Worm (Caenorhabditis elegans) whole organism, dauer: Measurements from ENCODE around the gene pqn-18.

ENCODE experiments used
- unc-62 ChIP-seq: sonication (generic microtip); optimal IDR thresholded peaks from 2 replicates; lab custom pipeline; 2017; ENCODE audit warnings: missing biosample characterization, missing genetic modification reagents, missing genetic modification characterization

The pqn-18 gene

ce11 chrX:12889837-12890449, 17.7 kb upstream of the pqn-18 start:
- no peak for TF ChIP-seq unc-62 (GFP tag; lab: Kevin White, UChicago)

ce11 chrX:12899140-12899888, 8.3 kb upstream of the pqn-18 start:
- TF ChIP-seq unc-62 (GFP tag; lab: Kevin White, UChicago): no peak

ce11 chrX:12902057-12902652, 5.5 kb upstream of the pqn-18 start:
- TF ChIP-seq unc-62 (GFP tag; lab: Kevin White, UChicago): no peak

- no peak for TF ChIP-seq unc-62 (GFP tag; lab: Kevin White, UChicago)
Measured at ce11 chrX:12903810-12904209, 3.8 kb upstream of the pqn-18 start.

ce11 chrX:12908715-12909114, 1.1 kb downstream of the pqn-18 start:
- no peak for TF ChIP-seq unc-62 (GFP tag; lab: Kevin White, UChicago)

- TF ChIP-seq unc-62 (GFP tag; lab: Kevin White, UChicago): no peak
Measured at ce11 chrX:12909910-12910309, 2.3 kb downstream of the pqn-18 start.

- TF ChIP-seq unc-62 (GFP tag; lab: Kevin White, UChicago): no peak
Measured at ce11 chrX:12911235-12911634, 3.6 kb downstream of the pqn-18 start.

ce11 chrX:12912435-12912834, 4.8 kb downstream of the pqn-18 start:
- TF ChIP-seq unc-62 (GFP tag; lab: Kevin White, UChicago): no peak

- no peak for TF ChIP-seq unc-62 (GFP tag; lab: Kevin White, UChicago)
Measured at ce11 chrX:12913398-12914071, 5.9 kb downstream of the pqn-18 start.

ce11 chrX:12914209-12914608, 6.6 kb downstream of the pqn-18 start:
- TF ChIP-seq unc-62 (GFP tag; lab: Kevin White, UChicago): no peak

- no peak for TF ChIP-seq unc-62 (GFP tag; lab: Kevin White, UChicago)
Measured at ce11 chrX:12915058-12915457, 7.4 kb downstream of the pqn-18 start.

ce11 chrX:12915693-12916092, 8.1 kb downstream of the pqn-18 start:
- no peak for TF ChIP-seq unc-62 (GFP tag; lab: Kevin White, UChicago)

- no peak for TF ChIP-seq unc-62 (GFP tag; lab: Kevin White, UChicago)
Measured at ce11 chrX:12916418-12916817, 8.8 kb downstream of the pqn-18 start.

- TF ChIP-seq unc-62 (GFP tag; lab: Kevin White, UChicago): no peak
Measured at ce11 chrX:12918454-12918853, 10.8 kb downstream of the pqn-18 start.

ce11 chrX:12926998-12927397, 19.4 kb downstream of the pqn-18 start:
- TF ChIP-seq unc-62 (GFP tag; lab: Kevin White, UChicago): no peak

- no peak for TF ChIP-seq unc-62 (GFP tag; lab: Kevin White, UChicago)
Measured at ce11 chrX:12928753-12929152, 21.1 kb downstream of the pqn-18 start.
